Fruit fly (Drosophila melanogaster) whole organism, larva: ENCODE results near the gene CG17597.

Experiments used
- noc ChIP-seq: fragments of 200-800 bp; sonication (Bioruptor generic); optimal IDR thresholded peaks from 3 replicates; lab custom pipeline; 2019; ENCODE audit warnings: missing biosample characterization, mild to moderate bottlenecking, missing genetic modification characterization, moderate library complexity

Gene CG17597

DNA sequence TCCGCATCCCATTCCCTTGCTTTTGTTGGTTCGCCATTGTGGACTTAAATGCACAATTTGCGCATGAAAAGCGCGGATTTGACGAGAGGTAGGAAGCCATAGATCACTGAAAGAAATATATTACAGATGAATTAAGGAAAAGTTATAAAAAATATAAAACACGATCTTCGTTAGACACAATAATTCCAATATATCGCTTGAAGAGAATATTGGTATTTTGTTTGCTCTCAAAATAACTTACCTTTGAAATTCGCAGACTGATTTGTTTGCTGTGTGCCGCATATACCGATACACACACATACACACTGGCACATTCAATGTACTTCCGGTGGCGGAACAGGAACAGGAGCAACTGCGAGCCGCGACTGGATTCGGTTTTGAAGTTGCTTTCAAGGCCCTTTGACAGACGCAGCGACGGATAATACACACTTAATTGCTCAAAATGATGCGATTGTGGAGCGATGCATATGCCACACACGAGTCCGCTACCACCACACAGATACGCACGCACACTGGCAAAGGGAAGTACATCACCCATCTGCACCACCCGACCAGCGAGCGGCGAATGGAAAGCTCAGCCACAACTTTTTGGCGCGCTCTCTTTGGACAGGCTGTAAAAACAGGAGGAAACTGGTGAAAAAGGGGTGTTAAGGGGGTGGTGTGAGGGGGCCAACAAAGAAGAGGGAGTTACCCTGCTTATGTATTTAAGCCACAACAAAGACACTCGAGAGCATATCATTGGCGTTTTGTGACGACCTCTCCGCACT, 25.1 kb downstream of the CG17597 start:
- no peak for TF ChIP-seq noc (tag; lab: Kevin White, UChicago)

DNA sequence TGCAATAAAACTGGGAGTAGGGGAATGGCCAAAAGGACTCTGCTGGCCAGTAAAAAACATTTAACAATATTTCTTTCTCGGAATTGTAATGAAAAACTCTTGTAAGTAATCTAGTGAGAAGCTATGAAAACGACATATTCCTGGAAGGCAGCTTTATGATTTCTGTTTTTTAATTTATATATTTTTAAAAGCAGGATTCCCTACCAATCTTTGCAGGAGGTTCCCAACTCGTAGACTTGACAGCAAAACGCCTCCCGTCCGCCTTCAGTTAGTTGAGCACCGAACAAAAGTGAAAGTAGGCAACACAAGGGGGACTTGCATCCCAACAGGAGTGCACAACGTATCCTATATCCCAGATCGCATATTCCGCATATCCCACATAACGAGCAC, 25.7 kb downstream of the CG17597 start, which contains the start of gene CG43814:
Gene CG43814, minus strand, starts transcription at position 101 of the 390 bp plus-strand sequence.
- no peak for TF ChIP-seq noc (tag; lab: Kevin White, UChicago)

DNA sequence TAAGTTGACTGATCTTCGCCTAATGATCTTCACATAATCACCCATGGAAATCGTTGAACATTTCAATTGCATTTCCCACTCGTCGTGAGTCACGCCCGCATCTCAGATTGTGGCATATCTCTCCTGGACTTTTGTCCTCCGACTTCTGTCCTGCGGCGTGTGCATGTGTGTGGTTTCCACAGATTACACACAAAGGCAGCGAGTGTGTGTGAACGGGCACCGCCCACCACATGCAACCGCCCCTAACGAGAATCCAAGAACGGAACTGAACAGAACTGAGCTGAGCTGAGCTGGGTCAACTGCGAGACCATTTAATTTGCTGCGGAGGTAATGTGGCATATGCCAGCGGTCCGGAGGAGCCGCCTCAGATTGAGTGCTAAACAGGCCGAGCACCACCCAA, 29.2 kb downstream of the CG17597 start:
- no peak for TF ChIP-seq noc (tag; lab: Kevin White, UChicago)

DNA sequence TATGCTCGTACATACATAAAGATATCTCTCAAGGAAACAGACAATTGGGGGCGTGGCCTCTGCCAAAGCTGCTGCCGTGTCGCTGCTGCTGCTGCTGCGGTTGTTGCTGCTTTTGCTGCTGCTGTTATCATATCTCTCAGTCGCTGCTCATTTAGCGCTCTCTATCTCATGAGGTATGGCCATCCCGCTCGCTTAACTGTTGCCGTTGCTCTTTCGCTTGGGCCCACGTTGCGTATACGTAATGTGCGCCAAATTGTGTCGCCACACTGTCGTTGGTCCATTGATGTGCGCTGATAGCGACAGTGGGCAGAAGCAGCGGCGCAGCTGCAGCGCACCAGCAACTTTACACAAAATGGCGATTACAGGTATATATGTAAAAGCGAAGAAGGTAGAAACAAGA, 34.5 kb downstream of the CG17597 start:
- no peak for TF ChIP-seq noc (tag; lab: Kevin White, UChicago)

DNA sequence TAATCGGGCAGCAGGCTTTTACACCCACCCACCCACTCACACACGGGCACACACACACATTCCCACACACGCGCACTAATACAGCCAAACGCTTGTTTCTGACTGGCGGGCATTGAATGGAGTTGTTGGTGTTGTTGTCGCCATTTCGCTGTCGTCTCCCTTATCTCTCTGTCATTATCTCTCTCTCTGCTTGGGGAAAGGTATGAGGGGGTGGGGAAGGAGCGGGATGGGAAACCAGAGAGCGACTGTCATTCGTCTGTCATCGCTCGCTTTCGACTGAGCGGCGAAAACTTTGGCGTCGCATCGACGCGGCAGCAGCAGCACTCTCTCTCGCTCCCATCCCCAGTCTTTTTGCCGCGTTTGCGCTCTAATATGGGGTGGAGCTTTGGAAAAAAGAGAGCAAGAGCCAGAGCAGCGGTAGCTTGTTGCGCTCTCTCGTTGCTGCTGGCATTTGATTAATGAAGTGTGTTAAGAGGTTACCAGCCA, 35.0 kb downstream of the CG17597 start:
- TF ChIP-seq noc (tag; lab: Kevin White, UChicago): peak; percentile 1

DNA sequence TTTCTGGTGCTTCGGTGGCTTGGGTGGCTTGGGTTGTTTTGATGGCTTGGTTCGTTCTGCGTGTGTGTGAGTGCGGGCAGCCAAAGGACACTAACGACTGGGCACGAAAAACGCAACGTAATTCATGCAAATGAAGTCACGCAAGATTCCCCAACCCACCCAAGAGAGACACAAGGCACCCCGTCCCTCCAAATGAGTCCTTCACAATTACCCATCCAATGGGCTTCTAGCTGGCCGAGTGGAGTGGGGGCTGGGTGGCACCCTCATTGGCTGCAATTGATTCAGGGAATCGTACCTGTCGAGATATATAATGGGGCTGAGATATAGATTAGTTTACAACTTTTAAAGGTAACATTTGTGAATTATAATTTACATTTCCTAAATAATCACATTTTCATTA, 37.7 kb downstream of the CG17597 start:
- TF ChIP-seq noc (tag; lab: Kevin White, UChicago): no peak

DNA sequence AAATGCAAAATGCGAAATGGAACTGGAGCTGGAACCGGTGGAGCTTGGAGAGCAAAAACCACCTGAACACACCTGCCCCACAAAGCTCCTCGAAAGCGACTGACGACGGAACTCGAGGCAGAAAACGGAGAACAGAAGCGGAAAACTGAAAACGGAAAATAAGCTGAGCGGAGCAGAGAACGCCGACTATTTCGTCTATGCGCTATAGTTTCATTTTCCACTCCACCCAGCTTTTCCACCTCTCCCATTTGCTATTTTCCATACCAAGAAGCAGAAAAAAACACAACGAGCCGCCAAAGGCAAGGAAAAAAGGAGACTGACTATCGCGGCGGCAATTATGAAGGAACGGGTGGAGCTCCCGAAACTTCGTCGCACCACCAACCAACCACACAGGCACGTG, 38.1 kb downstream of the CG17597 start, which contains the start of gene ham:
Gene ham, minus strand, starts transcription at position 101 of the 400 bp plus-strand sequence.
- TF ChIP-seq noc (tag; lab: Kevin White, UChicago): no peak

DNA sequence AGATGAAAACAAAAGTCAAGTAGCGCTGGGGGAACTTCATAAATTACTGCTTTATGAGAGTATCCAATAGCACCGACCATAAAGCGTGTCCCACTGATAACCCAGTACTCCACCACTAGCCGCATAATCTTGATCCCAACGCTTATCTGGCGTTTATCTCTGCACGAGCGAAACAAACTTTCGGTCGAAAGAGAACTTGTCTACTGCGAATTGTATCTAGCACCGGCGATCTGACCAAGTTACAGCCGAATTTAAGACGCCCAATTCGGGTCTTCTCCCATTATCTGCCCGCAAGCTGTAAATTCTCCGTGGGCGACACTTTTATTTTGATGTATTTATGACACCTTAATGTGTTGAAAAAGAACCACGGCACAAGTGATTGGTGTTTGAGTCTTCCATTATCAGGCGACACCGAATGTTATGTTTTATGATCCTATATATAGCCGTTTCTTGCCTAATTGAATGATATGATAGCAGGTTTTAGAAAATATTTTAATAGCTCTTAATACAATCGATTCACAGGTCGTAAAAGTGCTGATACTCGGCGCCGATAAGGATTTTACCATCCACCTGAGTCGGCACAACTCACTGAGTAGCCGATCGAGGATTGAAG, 41.1 kb downstream of the CG17597 start:
- TF ChIP-seq noc (tag; lab: Kevin White, UChicago): peak; percentile 87

DNA sequence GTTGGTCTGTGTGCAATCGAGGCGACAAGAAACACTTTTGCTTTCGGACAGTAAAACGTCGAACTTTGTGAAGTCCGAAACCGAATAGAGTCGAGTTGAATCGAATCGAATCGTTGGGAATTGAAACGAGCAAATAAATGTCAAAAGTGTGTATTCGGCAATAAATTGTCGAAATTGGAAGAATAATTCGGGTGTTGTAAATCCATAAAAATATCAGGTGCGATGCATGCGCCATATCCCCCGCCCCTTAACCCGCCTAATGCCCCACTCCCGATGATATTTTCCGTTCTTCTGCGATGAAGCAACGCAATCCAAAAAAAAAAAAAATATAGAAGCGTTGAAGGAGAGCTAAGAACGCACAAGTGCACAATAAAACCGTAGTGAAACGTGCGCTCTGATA, 42.0 kb downstream of the CG17597 start:
- no peak for TF ChIP-seq noc (tag; lab: Kevin White, UChicago)

DNA sequence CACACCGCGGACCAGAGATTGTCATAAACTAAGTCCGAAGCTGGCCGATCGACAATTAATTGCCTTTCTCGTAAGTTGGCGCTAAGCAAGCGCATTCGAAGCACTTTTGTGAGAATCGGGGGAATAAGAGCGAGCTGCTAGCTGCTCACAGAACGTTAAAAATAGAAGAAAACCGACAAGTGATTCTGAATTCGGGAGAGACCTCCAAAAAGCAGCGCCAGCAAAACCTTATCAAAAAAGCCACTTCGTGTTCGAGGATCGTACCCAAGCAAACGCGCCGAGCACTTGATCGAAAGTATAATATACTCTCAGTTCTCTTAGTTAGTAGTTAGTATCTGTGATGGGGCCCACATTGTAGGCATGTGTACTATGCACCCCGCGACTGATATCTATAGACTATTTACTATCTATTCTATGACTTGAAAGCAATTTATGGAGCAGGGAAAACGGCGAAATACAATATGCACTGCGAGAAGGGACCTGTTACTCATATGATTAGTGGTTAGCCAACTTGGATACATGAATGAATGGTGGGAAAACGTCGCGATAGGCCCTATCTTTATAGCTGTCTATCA, 43.5 kb downstream of the CG17597 start:
- peak; percentile 30 for TF ChIP-seq noc (tag; lab: Kevin White, UChicago)

DNA sequence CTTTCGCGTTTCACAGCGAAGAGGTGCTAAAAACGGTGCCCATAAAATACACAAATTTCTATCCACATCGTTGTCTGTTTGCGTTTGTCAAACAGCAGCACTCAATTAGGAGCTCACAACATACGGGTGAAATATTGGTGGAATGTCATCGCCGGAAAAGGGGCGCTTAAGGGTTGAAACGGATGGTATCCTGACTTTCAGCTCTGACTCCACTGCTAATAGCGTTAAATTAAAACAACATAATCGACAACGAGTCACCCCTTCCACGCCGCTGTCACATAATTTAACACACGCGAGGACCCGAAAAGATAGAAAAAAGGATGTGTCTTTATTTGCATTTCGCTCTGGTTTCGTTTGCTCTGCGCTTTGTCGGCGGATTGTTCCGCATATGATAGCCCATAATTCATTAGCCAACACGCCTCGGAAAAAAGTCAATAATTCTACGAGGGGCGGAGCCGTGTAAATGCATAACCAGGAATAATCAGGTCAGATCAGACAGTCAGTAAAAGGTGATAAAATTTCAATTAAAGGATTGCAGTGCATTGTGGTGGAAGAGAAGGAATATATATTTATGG, 45.8 kb downstream of the CG17597 start:
- TF ChIP-seq noc (tag; lab: Kevin White, UChicago): no peak

DNA sequence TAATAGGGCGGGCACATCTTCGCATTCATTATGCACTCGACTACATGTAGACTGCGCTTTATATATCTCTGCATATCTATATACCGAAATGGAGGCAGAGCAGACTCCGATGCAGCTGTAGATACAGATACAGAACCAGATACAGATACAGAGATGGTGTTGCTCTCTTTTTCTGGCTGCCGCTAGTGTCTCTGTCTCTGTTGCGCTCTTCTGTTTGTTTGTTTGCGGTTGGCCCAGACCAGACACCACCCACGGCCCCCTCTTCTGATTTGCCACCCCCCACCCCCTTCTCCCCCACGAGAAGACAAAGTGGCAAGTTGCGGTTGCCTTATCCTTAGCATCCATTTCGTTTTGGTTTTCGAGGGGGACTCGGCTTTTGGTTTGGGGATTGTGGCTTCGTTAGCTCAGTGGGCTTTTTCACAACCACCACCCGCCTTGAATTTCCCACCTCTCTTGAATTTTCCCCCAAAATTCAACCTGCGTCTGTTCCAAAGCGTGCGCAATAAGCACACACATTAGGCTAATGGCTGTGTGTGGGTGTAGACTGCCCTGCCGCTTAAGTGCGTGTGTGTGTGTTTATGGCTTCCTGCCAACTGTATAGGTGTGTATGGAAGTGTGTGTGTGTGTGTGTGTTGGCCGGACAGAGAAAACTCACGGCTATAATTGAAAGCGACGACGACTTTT, 47.5 kb downstream of the CG17597 start:
- TF ChIP-seq noc (tag; lab: Kevin White, UChicago): no peak

DNA sequence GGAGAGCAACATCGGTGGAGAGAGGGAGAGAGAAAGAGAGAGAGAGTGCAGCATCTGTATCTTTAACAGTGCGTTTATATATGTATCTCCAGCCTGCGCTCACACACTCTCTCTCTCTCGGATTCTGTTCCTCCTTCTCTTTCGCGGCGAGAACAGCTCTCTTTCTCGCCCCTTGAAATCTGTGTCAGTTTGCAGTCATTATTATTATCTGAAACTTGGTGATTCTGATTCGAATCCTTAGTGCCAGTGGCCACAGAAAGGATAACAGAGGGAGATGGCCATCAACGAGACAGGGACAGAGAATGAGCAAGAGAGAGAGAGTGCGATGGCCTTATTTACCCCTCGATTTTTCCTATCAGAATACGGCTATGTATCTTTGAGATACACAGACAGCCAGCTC, 48.0 kb downstream of the CG17597 start:
- no peak for TF ChIP-seq noc (tag; lab: Kevin White, UChicago)

DNA sequence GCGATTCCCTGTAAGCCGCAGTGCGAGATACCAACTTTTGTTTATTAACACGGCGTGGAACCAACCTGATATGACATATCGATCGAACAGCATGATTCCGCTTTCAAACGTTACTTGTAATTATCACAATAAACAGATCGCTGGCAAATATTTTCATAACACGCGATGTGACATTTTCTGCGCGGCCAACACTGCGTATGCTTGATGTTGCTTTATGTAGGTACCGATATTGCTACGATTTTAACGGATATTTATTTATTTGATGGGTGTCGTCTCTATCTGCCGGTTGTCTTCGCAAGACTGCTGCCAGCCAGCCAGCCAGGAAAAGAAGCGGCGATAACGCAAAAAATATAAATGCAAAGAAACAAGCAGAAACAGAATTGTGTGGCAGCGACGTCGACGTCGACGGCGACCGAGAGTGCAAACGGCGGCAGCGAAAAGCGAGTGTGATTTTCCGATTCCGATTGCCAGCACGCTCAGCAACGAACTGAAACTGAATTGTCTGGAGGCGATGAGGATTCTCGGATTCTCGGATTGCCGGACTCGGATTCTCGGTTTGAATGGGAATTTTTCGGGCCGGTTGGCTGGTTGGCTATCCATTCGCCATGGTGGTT, 48.6 kb downstream of the CG17597 start:
- no peak for TF ChIP-seq noc (tag; lab: Kevin White, UChicago)

DNA sequence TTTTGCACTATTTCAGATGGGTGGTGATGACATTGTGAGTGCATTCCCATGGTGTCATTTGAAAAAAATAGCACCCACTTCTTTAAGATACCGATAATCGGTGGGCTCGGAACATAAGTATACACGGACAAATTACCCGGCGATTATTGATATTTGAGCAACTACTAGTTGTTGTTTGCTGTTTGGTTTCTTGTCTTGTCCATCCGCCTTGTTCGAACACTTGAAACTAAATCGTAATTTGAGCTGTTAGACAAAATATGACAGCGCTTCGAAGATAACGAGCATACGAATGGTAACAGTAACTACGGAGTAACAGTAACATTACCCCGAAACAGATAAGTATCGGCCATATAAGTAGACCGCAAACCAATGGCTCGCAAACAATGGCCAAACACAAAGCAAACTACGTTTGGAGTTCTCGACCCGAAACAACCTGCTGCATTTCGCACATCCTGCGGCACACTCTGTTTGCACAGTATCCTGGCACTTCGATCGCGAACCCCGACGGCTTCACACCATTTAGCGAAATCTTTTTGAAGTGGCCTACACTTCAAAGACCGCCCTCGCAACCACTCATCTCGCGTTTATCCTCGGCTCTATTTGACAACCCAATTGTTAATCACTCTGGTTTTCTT, 49.9 kb downstream of the CG17597 start:
- no peak for TF ChIP-seq noc (tag; lab: Kevin White, UChicago)
